Worm (Caenorhabditis elegans) whole organism, L4 larva: ENCODE data around the gene F49F1.2.

Experiments
- F49E8.2 ChIP-seq: sonication (generic microtip); optimal IDR thresholded peaks from 2 replicates; lab custom pipeline; 2016; ENCODE audit warnings: missing compliant biosample characterization, mild to moderate bottlenecking, missing genetic modification characterization, borderline replicate concordance
- R02D3.7 ChIP-seq: fragments of 150-350 bp; sonication (generic microtip); optimal IDR thresholded peaks from 3 replicates; lab custom pipeline; 2014; ENCODE audit warnings: missing biosample characterization, missing genetic modification characterization
- Y5F2A.4 ChIP-seq: fragments of 200-800 bp; sonication (Bioruptor generic); optimal IDR thresholded peaks from 2 replicates; lab custom pipeline; 2018; ENCODE audit warnings: mild to moderate bottlenecking, missing genetic modification characterization, missing compliant biosample characterization
- Y75B8A.6 ChIP-seq: fragments of 200-800 bp; sonication (Bioruptor generic); IDR thresholded peaks from 2 replicates; pipeline ENCODE4 v1.3.6; 2022; ENCODE audit warnings: missing genetic modification reagents, missing genetic modification characterization, missing compliant biosample characterization
- ceh-20 ChIP-seq: fragments of 200-800 bp; sonication (Bioruptor generic); IDR thresholded peaks from 2 replicates; pipeline ENCODE4 v1.3.6; 2022; ENCODE audit warnings: missing genetic modification reagents, missing genetic modification characterization, missing compliant biosample characterization
- ceh-32 ChIP-seq: sonication (generic microtip); optimal IDR thresholded peaks from 2 replicates; lab custom pipeline; 2016; ENCODE audit warnings: mild to moderate bottlenecking, missing genetic modification characterization, missing compliant biosample characterization; ENCODE audit not compliant: poor library complexity
- ceh-62 ChIP-seq: sonication (generic microtip); optimal IDR thresholded peaks from 2 replicates; lab custom pipeline; 2017; ENCODE audit warnings: missing biosample characterization, missing genetic modification characterization
- ces-1 ChIP-seq: fragments of 150-350 bp; sonication (generic microtip); optimal IDR thresholded peaks from 4 replicates; lab custom pipeline; 2014; ENCODE audit warnings: missing biosample characterization, missing genetic modification reagents, missing genetic modification characterization
- daf-19 ChIP-seq: fragments of 200-800 bp; sonication (Bioruptor generic); conservative IDR thresholded peaks from 2 replicates; pipeline ENCODE4 v1.3.6; 2022; ENCODE audit warnings: missing genetic modification characterization, missing compliant biosample characterization
- daf-8 ChIP-seq: fragments of 200-800 bp; sonication (Bioruptor generic); IDR thresholded peaks from 2 replicates; pipeline ENCODE4 v1.3.6; 2022; ENCODE audit warnings: missing genetic modification characterization, missing compliant biosample characterization
- egl-43 ChIP-seq: fragments of 200-800 bp; sonication (Bioruptor generic); IDR thresholded peaks from 2 replicates; pipeline ENCODE4 v1.3.6; 2022; ENCODE audit warnings: missing genetic modification reagents, missing genetic modification characterization, missing compliant biosample characterization
- hif-1 ChIP-seq, 2 experiments: sonication (generic microtip); optimal IDR thresholded peaks; 2 replicates each; lab custom pipeline; 2016 to 2017; ENCODE audit warnings: missing compliant biosample characterization in 2 of 2, missing genetic modification characterization in 2 of 2, missing genetic modification reagents in 2 of 2, missing genotype in 2 of 2, mild to moderate bottlenecking in 1 of 2
- hlh-11 ChIP-seq: fragments of 200-800 bp; sonication (Bioruptor generic); optimal IDR thresholded peaks from 2 replicates; lab custom pipeline; 2018; ENCODE audit warnings: mild to moderate bottlenecking, missing genetic modification characterization, missing compliant biosample characterization
- lin-13 ChIP-seq: fragments of 150-350 bp; optimal IDR thresholded peaks from 2 replicates; lab custom pipeline; 2014; ENCODE audit warnings: missing biosample characterization, missing genetic modification reagents, missing genetic modification characterization
- lin-39 ChIP-seq: fragments of 150-350 bp; optimal IDR thresholded peaks from 2 replicates; lab custom pipeline; 2014; ENCODE audit warnings: missing biosample characterization, missing genetic modification reagents, missing genetic modification characterization
- madf-5 ChIP-seq, 2 experiments: fragments of 200-800 bp; sonication (Bioruptor generic); IDR thresholded peaks; 2 replicates each; pipeline ENCODE4 v1.3.6; 2022; ENCODE audit warnings: missing compliant biosample characterization in 2 of 2, missing genetic modification characterization in 2 of 2
- mdt-29 ChIP-seq: fragments of 200-800 bp; sonication (Bioruptor generic); IDR thresholded peaks from 2 replicates; pipeline ENCODE4 v1.3.6; 2022; ENCODE audit warnings: missing genetic modification reagents, missing genetic modification characterization, missing compliant biosample characterization
- nhr-10 ChIP-seq: fragments of 150-350 bp; optimal IDR thresholded peaks from 2 replicates; lab custom pipeline; 2014; ENCODE audit warnings: missing biosample characterization, missing genetic modification characterization
- nhr-28 ChIP-seq: fragments of 150-350 bp; optimal IDR thresholded peaks from 2 replicates; lab custom pipeline; 2014; ENCODE audit warnings: missing biosample characterization, missing genetic modification characterization
- nhr-42 ChIP-seq: fragments of 200-800 bp; sonication (Bioruptor generic); IDR thresholded peaks from 2 replicates; pipeline ENCODE4 v1.3.6; 2022; ENCODE audit warnings: missing genetic modification characterization, missing compliant biosample characterization
- nhr-48 ChIP-seq: sonication (generic microtip); optimal IDR thresholded peaks from 2 replicates; lab custom pipeline; 2016; ENCODE audit warnings: mild to moderate bottlenecking, missing genetic modification characterization, missing compliant biosample characterization
- nhr-6 ChIP-seq: fragments of 150-350 bp; optimal IDR thresholded peaks from 2 replicates; lab custom pipeline; 2014; ENCODE audit warnings: missing biosample characterization, missing genetic modification characterization
- nhr-77 ChIP-seq: fragments of 150-350 bp; optimal IDR thresholded peaks from 2 replicates; lab custom pipeline; 2014; ENCODE audit warnings: missing biosample characterization, missing genetic modification characterization
- pha-4 ChIP-seq, 2 experiments: fragments of 150-350 bp in 1 of 2; fragments of 200-800 bp in 1 of 2; sonication (Bioruptor generic) in 1 of 2; IDR thresholded peaks in 1 of 2; optimal IDR thresholded peaks in 1 of 2; 2 replicates each; pipeline versions ENCODE4 v1.3.6 to Lab custom; 2014 to 2022; ENCODE audit warnings: missing genetic modification characterization in 2 of 2, missing genetic modification reagents in 2 of 2, missing biosample characterization in 1 of 2, missing compliant biosample characterization in 1 of 2
- php-3 ChIP-seq: fragments of 200-800 bp; sonication (Bioruptor generic); IDR thresholded peaks from 2 replicates; pipeline ENCODE4 v1.3.6; 2022; ENCODE audit warnings: missing genetic modification reagents, missing genetic modification characterization, missing compliant biosample characterization
- pqm-1 ChIP-seq: sonication (generic microtip); optimal IDR thresholded peaks from 2 replicates; lab custom pipeline; 2017; ENCODE audit warnings: missing biosample characterization, missing genetic modification characterization
- set-16 ChIP-seq: fragments of 200-800 bp; sonication (Bioruptor generic); IDR thresholded peaks from 2 replicates; pipeline ENCODE4 v1.3.6; 2022; ENCODE audit warnings: missing genetic modification reagents, missing genetic modification characterization, missing compliant biosample characterization
- skn-1 ChIP-seq: fragments of 150-350 bp; optimal IDR thresholded peaks from 2 replicates; lab custom pipeline; 2014; ENCODE audit warnings: missing biosample characterization, missing genetic modification characterization
- spr-3 ChIP-seq: fragments of 200-800 bp; sonication (Bioruptor generic); optimal IDR thresholded peaks from 2 replicates; lab custom pipeline; 2018; ENCODE audit warnings: mild to moderate bottlenecking, missing genetic modification characterization, missing compliant biosample characterization
- tag-97 ChIP-seq: fragments of 200-800 bp; sonication (Bioruptor generic); IDR thresholded peaks from 2 replicates; pipeline ENCODE4 v1.3.6; 2022; ENCODE audit warnings: missing genetic modification characterization, missing compliant biosample characterization
- tra-1 ChIP-seq: fragments of 200-800 bp; sonication (Bioruptor generic); IDR thresholded peaks from 2 replicates; pipeline ENCODE4 v1.3.6; 2022; ENCODE audit warnings: missing genetic modification reagents, missing genetic modification characterization, missing compliant biosample characterization
- unc-62 ChIP-seq, 3 experiments: fragments of 150-350 bp in 1 of 3; sonication (generic microtip); optimal IDR thresholded peaks in 2 of 3; peaks in 1 of 3; 1 replicate in 1 of 3; 2 replicates in 2 of 3; lab custom pipeline; 2014 to 2017; ENCODE audit warnings: missing biosample characterization in 3 of 3, missing genetic modification characterization in 3 of 3, missing genetic modification reagents in 3 of 3, missing genotype in 1 of 3
- vab-7 ChIP-seq: fragments of 200-800 bp; sonication (Bioruptor generic); IDR thresholded peaks from 2 replicates; pipeline ENCODE4 v1.3.6; 2022; ENCODE audit warnings: missing genetic modification reagents, missing genetic modification characterization, missing compliant biosample characterization
- zag-1 ChIP-seq: fragments of 150-350 bp; optimal IDR thresholded peaks from 2 replicates; lab custom pipeline; 2014; ENCODE audit warnings: missing biosample characterization, missing genetic modification characterization
- zip-11 ChIP-seq: fragments of 200-800 bp; sonication (Bioruptor generic); IDR thresholded peaks from 2 replicates; pipeline ENCODE4 v1.3.6; 2022; ENCODE audit warnings: missing genetic modification characterization, missing compliant biosample characterization
- zip-2 ChIP-seq: fragments of 150-350 bp; optimal IDR thresholded peaks from 2 replicates; lab custom pipeline; 2014; ENCODE audit warnings: missing biosample characterization, missing genetic modification characterization

Gene F49F1.2

DNA sequence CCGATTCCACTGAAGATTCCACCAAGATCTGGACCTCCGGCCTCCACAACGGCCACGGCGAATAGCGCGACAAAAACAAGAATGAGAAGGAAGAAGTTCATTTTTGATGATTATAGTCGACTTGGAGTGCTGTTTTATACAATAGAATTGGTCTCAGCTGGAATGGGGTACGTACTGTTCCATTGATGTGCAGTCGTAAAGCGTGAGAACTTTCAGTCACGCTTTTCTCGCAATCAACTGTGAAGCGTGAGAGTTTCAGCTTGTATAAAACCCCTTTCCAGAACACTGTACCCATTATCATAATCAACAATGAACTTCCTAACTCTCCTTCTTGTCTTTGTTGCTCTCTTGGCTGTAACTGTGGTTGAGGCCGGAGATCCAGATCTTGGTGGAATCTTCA lies at the start of gene F49F1.2, which contains the start of gene F49F1.4:
TSS of gene F49F1.2 (plus strand) at position 310 of the 400 bp plus-strand sequence.
TSS of gene F49F1.4 (minus strand) at position 101 of the 400 bp plus-strand sequence.
- TF ChIP-seq nhr-6 (tag; lab: Kevin White, UChicago) (no peak), lin-13 (GFP tag; lab: Kevin White, UChicago) (no peak), tag-97 (GFP tag; lab: Robert Waterston, UW) (no peak), php-3 (GFP tag; lab: Robert Waterston, UW) (no peak), nhr-48 (no peak), hif-1 (tag; optimal IDR thresholded peaks at IDR 0.05; lab: Kevin White, UChicago) (no peak), vab-7 (GFP tag; lab: Robert Waterston, UW) (no peak), nhr-42 (GFP tag; lab: Robert Waterston, UW) (no peak), pha-4 (GFP tag; IDR thresholded peaks at IDR 0.05; lab: Robert Waterston, UW) (no peak), pha-4 (tag; optimal IDR thresholded peaks at IDR 0.05; lab: Kevin White, UChicago) (no peak), set-16 (no peak), R02D3.7 (tag; lab: Kevin White, UChicago) (no peak), nhr-77 (tag; lab: Kevin White, UChicago) (no peak), lin-39 (tag; lab: Kevin White, UChicago) (no peak), hlh-11 (tag; lab: Kevin White, UChicago) (no peak)

DNA sequence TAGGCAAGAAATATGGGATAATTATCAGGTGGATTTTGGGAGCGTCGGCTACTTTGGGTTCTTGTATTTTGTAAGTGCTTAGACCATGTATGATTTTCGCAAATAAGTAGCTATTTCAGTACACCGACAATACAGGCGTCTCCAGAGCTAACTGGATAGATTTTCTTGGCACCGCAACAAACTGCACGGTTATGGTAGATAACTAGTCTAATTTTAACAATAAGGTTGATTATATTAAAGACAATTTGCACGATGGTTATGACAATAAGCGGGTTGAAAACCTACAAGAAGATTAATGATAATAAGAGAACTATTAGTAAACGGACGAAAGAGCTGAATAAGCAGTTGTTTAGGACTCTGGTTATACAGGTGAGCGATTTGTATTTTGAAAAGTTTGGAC lies 48.4 kb upstream of the F49F1.2 start:
- TF ChIP-seq unc-62 (GFP tag; optimal IDR thresholded peaks at IDR 0.05 in 1 of 2; lab: Kevin White, UChicago) = peak in 1 of 2 experiments; percentile 95
- no peak for TF ChIP-seq unc-62 (tag; optimal IDR thresholded peaks at IDR 0.05; lab: Kevin White, UChicago)
- TF ChIP-seq ceh-32 = no peak

DNA sequence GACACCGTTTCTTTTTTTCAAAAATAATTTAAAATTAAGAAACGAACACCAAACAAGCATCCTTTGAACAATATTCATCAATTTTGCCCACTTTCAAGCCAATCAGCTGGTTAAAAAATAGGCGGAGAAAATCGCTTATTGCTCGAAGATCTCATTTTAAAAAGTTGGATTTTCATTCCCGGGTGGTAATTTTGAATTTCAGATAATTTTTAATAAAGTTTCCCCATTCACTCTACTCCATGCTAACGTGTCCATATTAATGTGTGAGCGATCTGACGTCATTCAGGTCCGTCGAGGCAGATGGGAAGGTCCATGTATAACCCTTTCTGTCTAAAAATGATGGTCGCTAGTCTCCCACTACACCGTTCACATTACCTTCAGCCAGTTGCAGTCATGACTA lies 47.3 kb upstream of the F49F1.2 start, which contains the start of gene fbxb-55:
TSS of gene fbxb-55 (plus strand) at position 301 of the 400 bp plus-strand sequence.
- no peak for TF ChIP-seq zip-11 (GFP tag; lab: Robert Waterston, UW)
- TF ChIP-seq nhr-6 (tag; lab: Kevin White, UChicago) = no peak
- TF ChIP-seq Y5F2A.4 (GFP tag; lab: Kevin White, UChicago) = no peak
- TF ChIP-seq nhr-77 (tag; lab: Kevin White, UChicago) = no peak
- no peak for TF ChIP-seq R02D3.7 (tag; lab: Kevin White, UChicago)
- TF ChIP-seq mdt-29 (GFP tag; lab: Robert Waterston, UW) = no peak
- no peak for TF ChIP-seq tra-1 (GFP tag; lab: Robert Waterston, UW)
- TF ChIP-seq daf-8 (GFP tag; lab: Robert Waterston, UW) = no peak
- TF ChIP-seq madf-5 (GFP tag; IDR thresholded peaks at IDR 0.05; lab: Robert Waterston, UW) = no peak
- no peak for TF ChIP-seq pha-4 (GFP tag; IDR thresholded peaks at IDR 0.05; lab: Robert Waterston, UW)
- no peak for TF ChIP-seq pha-4 (tag; optimal IDR thresholded peaks at IDR 0.05; lab: Kevin White, UChicago)
- TF ChIP-seq ces-1 (GFP tag; lab: Kevin White, UChicago) = no peak
- no peak for TF ChIP-seq F49E8.2
- no peak for TF ChIP-seq zag-1
- TF ChIP-seq skn-1 (tag; lab: Kevin White, UChicago) = no peak
- TF ChIP-seq nhr-42 (GFP tag; lab: Robert Waterston, UW) = no peak
- TF ChIP-seq ceh-20 (GFP tag; lab: Robert Waterston, UW) = no peak
- no peak for TF ChIP-seq zip-2
- TF ChIP-seq nhr-28 = no peak
- TF ChIP-seq nhr-10 (tag; lab: Kevin White, UChicago) = no peak

DNA sequence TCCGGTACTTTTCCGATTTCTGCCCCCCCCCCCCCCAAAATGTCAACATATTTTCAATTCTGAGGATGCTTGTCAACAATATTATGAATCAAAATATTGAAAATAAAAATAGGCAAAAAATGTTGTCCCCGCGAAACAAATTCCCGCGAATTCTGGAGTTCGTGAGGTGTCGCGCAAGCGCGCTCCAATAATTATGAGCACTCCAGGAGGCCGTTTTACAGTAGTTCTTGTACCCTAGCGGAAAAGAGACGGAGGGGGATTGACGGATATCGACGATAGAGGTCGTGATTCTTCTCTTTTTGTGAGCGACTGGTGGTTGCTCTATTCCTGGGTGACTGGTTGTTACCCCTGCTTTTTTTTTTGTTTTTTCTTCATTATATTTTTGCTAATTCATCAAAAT lies 44.9 kb upstream of the F49F1.2 start:
- TF ChIP-seq daf-19 = no peak
- TF ChIP-seq Y75B8A.6 = no peak
- no peak for TF ChIP-seq egl-43 (GFP tag; lab: Robert Waterston, UW)
- no peak for TF ChIP-seq Y5F2A.4 (GFP tag; lab: Kevin White, UChicago)
- no peak for TF ChIP-seq pqm-1 (tag; lab: Kevin White, UChicago)
- no peak for TF ChIP-seq mdt-29 (GFP tag; lab: Robert Waterston, UW)
- no peak for TF ChIP-seq hif-1 (tag; optimal IDR thresholded peaks at IDR 0.05; lab: Kevin White, UChicago)
- TF ChIP-seq F49E8.2 = no peak
- no peak for TF ChIP-seq ceh-62
- TF ChIP-seq nhr-42 (GFP tag; lab: Robert Waterston, UW) = no peak
- no peak for TF ChIP-seq spr-3
- TF ChIP-seq, all 104 proteins: peak for 0
